Worm (Caenorhabditis elegans): ENCODE results near the gene mdt-27.

- TF ChIP-seq hmg-11 (tag; optimal IDR thresholded peaks at IDR 0.05) (no peak), unc-62 (GFP tag; optimal IDR thresholded peaks at IDR 0.05) (no peak), daf-12 (tag; optimal IDR thresholded peaks at IDR 0.05) (no peak), aly-2 (tag; optimal IDR thresholded peaks at IDR 0.05) (no peak), lsy-12 (tag; optimal IDR thresholded peaks at IDR 0.05) (no peak), R02D3.7 (tag; optimal IDR thresholded peaks at IDR 0.05) (no peak), elt-3 (tag; optimal IDR thresholded peaks at IDR 0.05) (peak in 1 of 3 experiments; percentile 12), nhr-67 (tag; optimal IDR thresholded peaks at IDR 0.05) (no peak), pha-4 (tag; optimal IDR thresholded peaks at IDR 0.05) (no peak), fos-1 (tag; optimal IDR thresholded peaks at IDR 0.05) (no peak), nhr-43 (tag; optimal IDR thresholded peaks at IDR 0.05; ENCODE audit: poor library complexity, severe bottlenecking) (peak; percentile 57), skn-1 (tag; optimal IDR thresholded peaks at IDR 0.05) (no peak), tbx-2 (tag; optimal IDR thresholded peaks at IDR 0.05) (no peak)
Observed at ce11 chrV:9160224-9160886, 53.1 kb downstream of the mdt-27 start, which contains the start of gene col-144.
